Worm (Caenorhabditis elegans) whole organism, L4 larva: ENCODE results near the gene Y55F3C.17.
A peak's percentile ranks its signal among the peaks of the same experiment; 100 is the strongest.

Experiments
- D1046.2 ChIP-seq: fragments of 200-800 bp; sonication (Bioruptor generic); IDR thresholded peaks from 2 replicates; pipeline ENCODE4 v1.3.6; 2022; ENCODE audit warnings: missing genetic modification characterization, missing compliant biosample characterization
- F26F4.8 ChIP-seq: fragments of 200-800 bp; sonication (Bioruptor generic); conservative IDR thresholded peaks from 2 replicates; pipeline ENCODE4 v1.3.6; 2022; ENCODE audit warnings: missing genetic modification characterization, missing compliant biosample characterization
- F44E2.7 ChIP-seq: fragments of 200-800 bp; sonication (Bioruptor generic); IDR thresholded peaks from 2 replicates; pipeline ENCODE4 v2.1.2; 2022; ENCODE audit warnings: missing genetic modification characterization, missing compliant biosample characterization
- ZK546.5 ChIP-seq, 2 experiments: sonication (generic microtip); optimal IDR thresholded peaks; 2 replicates each; lab custom pipeline; 2017; ENCODE audit warnings: missing biosample characterization in 2 of 2, missing genetic modification characterization in 2 of 2
- aha-1 ChIP-seq: fragments of 150-350 bp; peaks from one replicate; lab custom pipeline; 2014; ENCODE audit warnings: missing biosample characterization, missing genetic modification characterization
- ama-1 ChIP-seq: fragments of 150-350 bp; optimal IDR thresholded peaks from 2 replicates; lab custom pipeline; 2014; ENCODE audit warnings: inconsistent platforms, mixed read lengths
- arid-1 ChIP-seq: fragments of 200-800 bp; sonication (Bioruptor generic); conservative IDR thresholded peaks from 2 replicates; pipeline ENCODE4 v1.3.6; 2022; ENCODE audit warnings: missing genetic modification reagents, missing genetic modification characterization, missing compliant biosample characterization
- ceh-20 ChIP-seq: fragments of 200-800 bp; sonication (Bioruptor generic); IDR thresholded peaks from 2 replicates; pipeline ENCODE4 v1.3.6; 2022; ENCODE audit warnings: missing genetic modification reagents, missing genetic modification characterization, missing compliant biosample characterization
- ceh-32 ChIP-seq: sonication (generic microtip); optimal IDR thresholded peaks from 2 replicates; lab custom pipeline; 2016; ENCODE audit warnings: mild to moderate bottlenecking, missing genetic modification characterization, missing compliant biosample characterization; ENCODE audit not compliant: poor library complexity
- ceh-62 ChIP-seq: sonication (generic microtip); optimal IDR thresholded peaks from 2 replicates; lab custom pipeline; 2017; ENCODE audit warnings: missing biosample characterization, missing genetic modification characterization
- cey-2 ChIP-seq: sonication (generic microtip); optimal IDR thresholded peaks from 3 replicates; lab custom pipeline; 2017; ENCODE audit warnings: missing genetic modification characterization, mild to moderate bottlenecking, missing compliant biosample characterization, antibody characterized with exemption, borderline replicate concordance; ENCODE audit not compliant: insufficient read depth
- ctbp-1 ChIP-seq: fragments of 200-800 bp; sonication (Bioruptor generic); IDR thresholded peaks from 2 replicates; pipeline ENCODE4 v1.3.6; 2022; ENCODE audit warnings: missing genetic modification reagents, missing genetic modification characterization, missing compliant biosample characterization
- daf-16 ChIP-seq, 3 experiments: sonication (generic microtip); optimal IDR thresholded peaks; 2 replicates each; lab custom pipeline; 2016 to 2017; ENCODE audit warnings: missing genetic modification characterization in 3 of 3, missing genetic modification reagents in 3 of 3, mild to moderate bottlenecking in 2 of 3, missing compliant biosample characterization in 2 of 3, missing biosample characterization in 1 of 3, moderate library complexity in 1 of 3
- daf-19 ChIP-seq: fragments of 200-800 bp; sonication (Bioruptor generic); conservative IDR thresholded peaks from 2 replicates; pipeline ENCODE4 v1.3.6; 2022; ENCODE audit warnings: missing genetic modification characterization, missing compliant biosample characterization
- dmd-8 ChIP-seq: fragments of 200-800 bp; sonication (Bioruptor generic); IDR thresholded peaks from 2 replicates; pipeline ENCODE4 v1.3.6; 2022; ENCODE audit warnings: missing genetic modification characterization, missing compliant biosample characterization
- dve-1 ChIP-seq: sonication (generic microtip); optimal IDR thresholded peaks from 2 replicates; lab custom pipeline; 2017; ENCODE audit warnings: antibody characterized with exemption, mild to moderate bottlenecking, missing genetic modification characterization, missing compliant biosample characterization; ENCODE audit not compliant: insufficient read depth
- egl-27 ChIP-seq: sonication (generic microtip); optimal IDR thresholded peaks from 3 replicates; lab custom pipeline; 2017; ENCODE audit warnings: missing biosample characterization, missing genetic modification reagents, missing genetic modification characterization
- fos-1 ChIP-seq: fragments of 150-350 bp; optimal IDR thresholded peaks from 2 replicates; lab custom pipeline; 2014; ENCODE audit warnings: missing biosample characterization, missing genetic modification characterization
- hif-1 ChIP-seq, 2 experiments: sonication (generic microtip); optimal IDR thresholded peaks; 2 replicates each; lab custom pipeline; 2016 to 2017; ENCODE audit warnings: missing compliant biosample characterization in 2 of 2, missing genetic modification characterization in 2 of 2, missing genetic modification reagents in 2 of 2, missing genotype in 2 of 2, mild to moderate bottlenecking in 1 of 2
- hlh-11 ChIP-seq: fragments of 200-800 bp; sonication (Bioruptor generic); optimal IDR thresholded peaks from 2 replicates; lab custom pipeline; 2018; ENCODE audit warnings: mild to moderate bottlenecking, missing genetic modification characterization, missing compliant biosample characterization
- hmg-1.1 ChIP-seq: fragments of 200-800 bp; sonication (Bioruptor generic); IDR thresholded peaks from 2 replicates; pipeline ENCODE4 v1.3.6; 2022; ENCODE audit warnings: missing genetic modification reagents, missing genetic modification characterization, missing compliant biosample characterization
- lin-1 ChIP-seq: fragments of 200-800 bp; sonication (Bioruptor generic); IDR thresholded peaks from 2 replicates; pipeline ENCODE4 v1.3.6; 2022; ENCODE audit warnings: missing genetic modification reagents, missing genetic modification characterization, missing compliant biosample characterization
- lin-13 ChIP-seq: fragments of 150-350 bp; optimal IDR thresholded peaks from 2 replicates; lab custom pipeline; 2014; ENCODE audit warnings: missing biosample characterization, missing genetic modification reagents, missing genetic modification characterization
- lin-15B ChIP-seq: fragments of 150-350 bp; sonication (generic microtip); optimal IDR thresholded peaks from 3 replicates; lab custom pipeline; 2014; ENCODE audit warnings: missing biosample characterization, missing genetic modification characterization
- lin-29 ChIP-seq: fragments of 200-800 bp; sonication (Bioruptor generic); IDR thresholded peaks from 2 replicates; pipeline ENCODE4 v1.3.6; 2022; ENCODE audit warnings: missing genetic modification reagents, missing genetic modification characterization, missing compliant biosample characterization
- lin-39 ChIP-seq: fragments of 150-350 bp; optimal IDR thresholded peaks from 2 replicates; lab custom pipeline; 2014; ENCODE audit warnings: missing biosample characterization, missing genetic modification reagents, missing genetic modification characterization
- lir-3 ChIP-seq: sonication (generic microtip); optimal IDR thresholded peaks from 2 replicates; lab custom pipeline; 2016; ENCODE audit warnings: mild to moderate bottlenecking, missing genetic modification characterization, missing compliant biosample characterization
- mdl-1 ChIP-seq, 2 experiments: fragments of 150-350 bp in 1 of 2; sonication (generic microtip) in 1 of 2; optimal IDR thresholded peaks; 2 replicates each; lab custom pipeline; 2014 to 2017; ENCODE audit warnings: missing biosample characterization in 2 of 2, missing genetic modification characterization in 2 of 2
- mdt-29 ChIP-seq: fragments of 200-800 bp; sonication (Bioruptor generic); IDR thresholded peaks from 2 replicates; pipeline ENCODE4 v1.3.6; 2022; ENCODE audit warnings: missing genetic modification reagents, missing genetic modification characterization, missing compliant biosample characterization
- mes-2 ChIP-seq: sonication (generic microtip); optimal IDR thresholded peaks from 2 replicates; lab custom pipeline; 2016; ENCODE audit warnings: missing genotype, mild to moderate bottlenecking, missing genetic modification characterization, missing compliant biosample characterization; ENCODE audit not compliant: poor library complexity, severe bottlenecking
- nhr-102 ChIP-seq: sonication (generic microtip); optimal IDR thresholded peaks from 2 replicates; lab custom pipeline; 2016; ENCODE audit warnings: mild to moderate bottlenecking, missing genetic modification characterization, moderate library complexity, missing compliant biosample characterization
- nhr-11 ChIP-seq: fragments of 150-350 bp; optimal IDR thresholded peaks from 2 replicates; lab custom pipeline; 2014; ENCODE audit warnings: missing biosample characterization, missing genetic modification characterization
- nhr-25 ChIP-seq: sonication (generic microtip); optimal IDR thresholded peaks from 2 replicates; lab custom pipeline; 2017; ENCODE audit warnings: missing genetic modification characterization, mild to moderate bottlenecking, missing compliant biosample characterization, antibody characterized with exemption, moderate library complexity, borderline replicate concordance; ENCODE audit not compliant: insufficient read depth
- nhr-28 ChIP-seq: fragments of 150-350 bp; optimal IDR thresholded peaks from 2 replicates; lab custom pipeline; 2014; ENCODE audit warnings: missing biosample characterization, missing genetic modification characterization
- nhr-48 ChIP-seq: sonication (generic microtip); optimal IDR thresholded peaks from 2 replicates; lab custom pipeline; 2016; ENCODE audit warnings: mild to moderate bottlenecking, missing genetic modification characterization, missing compliant biosample characterization
- nhr-6 ChIP-seq: fragments of 150-350 bp; optimal IDR thresholded peaks from 2 replicates; lab custom pipeline; 2014; ENCODE audit warnings: missing biosample characterization, missing genetic modification characterization
- nhr-76 ChIP-seq: fragments of 150-350 bp; optimal IDR thresholded peaks from 2 replicates; lab custom pipeline; 2014; ENCODE audit warnings: missing biosample characterization, missing genetic modification characterization
- nhr-77 ChIP-seq: fragments of 150-350 bp; optimal IDR thresholded peaks from 2 replicates; lab custom pipeline; 2014; ENCODE audit warnings: missing biosample characterization, missing genetic modification characterization
- pqm-1 ChIP-seq: sonication (generic microtip); optimal IDR thresholded peaks from 2 replicates; lab custom pipeline; 2017; ENCODE audit warnings: missing biosample characterization, missing genetic modification characterization
- set-16 ChIP-seq: fragments of 200-800 bp; sonication (Bioruptor generic); IDR thresholded peaks from 2 replicates; pipeline ENCODE4 v1.3.6; 2022; ENCODE audit warnings: missing genetic modification reagents, missing genetic modification characterization, missing compliant biosample characterization
- snpc-1.2 ChIP-seq: fragments of 200-800 bp; sonication (Bioruptor generic); IDR thresholded peaks from 2 replicates; pipeline ENCODE4 v1.3.6; 2022; ENCODE audit warnings: missing genetic modification reagents, missing genetic modification characterization, missing compliant biosample characterization
- tag-97 ChIP-seq: fragments of 200-800 bp; sonication (Bioruptor generic); IDR thresholded peaks from 2 replicates; pipeline ENCODE4 v1.3.6; 2022; ENCODE audit warnings: missing genetic modification characterization, missing compliant biosample characterization
- unc-39 ChIP-seq: sonication (generic microtip); optimal IDR thresholded peaks from 2 replicates; lab custom pipeline; 2017; ENCODE audit warnings: missing biosample characterization, missing genetic modification characterization
- unc-62 ChIP-seq, 3 experiments: fragments of 150-350 bp in 1 of 3; sonication (generic microtip); optimal IDR thresholded peaks in 2 of 3; peaks in 1 of 3; 1 replicate in 1 of 3; 2 replicates in 2 of 3; lab custom pipeline; 2014 to 2017; ENCODE audit warnings: missing biosample characterization in 3 of 3, missing genetic modification characterization in 3 of 3, missing genetic modification reagents in 3 of 3, missing genotype in 1 of 3
- zfp-2 ChIP-seq: sonication (generic microtip); optimal IDR thresholded peaks from 2 replicates; lab custom pipeline; 2016; ENCODE audit warnings: mild to moderate bottlenecking, missing genetic modification characterization, missing compliant biosample characterization
- zfp-3 ChIP-seq: fragments of 200-800 bp; sonication (Bioruptor generic); conservative IDR thresholded peaks from 2 replicates; pipeline ENCODE4 v1.3.6; 2022; ENCODE audit warnings: missing genetic modification reagents, missing genetic modification characterization, missing compliant biosample characterization
- zip-2 ChIP-seq: fragments of 150-350 bp; optimal IDR thresholded peaks from 2 replicates; lab custom pipeline; 2014; ENCODE audit warnings: missing biosample characterization, missing genetic modification characterization
- ztf-11 ChIP-seq: fragments of 150-350 bp; optimal IDR thresholded peaks from 2 replicates; lab custom pipeline; 2014; ENCODE audit warnings: missing biosample characterization, missing genetic modification characterization
- ztf-7 ChIP-seq: fragments of 150-350 bp; optimal IDR thresholded peaks from 2 replicates; lab custom pipeline; 2014; ENCODE audit warnings: missing biosample characterization, missing genetic modification characterization

The Y55F3C.17 gene

DNA sequence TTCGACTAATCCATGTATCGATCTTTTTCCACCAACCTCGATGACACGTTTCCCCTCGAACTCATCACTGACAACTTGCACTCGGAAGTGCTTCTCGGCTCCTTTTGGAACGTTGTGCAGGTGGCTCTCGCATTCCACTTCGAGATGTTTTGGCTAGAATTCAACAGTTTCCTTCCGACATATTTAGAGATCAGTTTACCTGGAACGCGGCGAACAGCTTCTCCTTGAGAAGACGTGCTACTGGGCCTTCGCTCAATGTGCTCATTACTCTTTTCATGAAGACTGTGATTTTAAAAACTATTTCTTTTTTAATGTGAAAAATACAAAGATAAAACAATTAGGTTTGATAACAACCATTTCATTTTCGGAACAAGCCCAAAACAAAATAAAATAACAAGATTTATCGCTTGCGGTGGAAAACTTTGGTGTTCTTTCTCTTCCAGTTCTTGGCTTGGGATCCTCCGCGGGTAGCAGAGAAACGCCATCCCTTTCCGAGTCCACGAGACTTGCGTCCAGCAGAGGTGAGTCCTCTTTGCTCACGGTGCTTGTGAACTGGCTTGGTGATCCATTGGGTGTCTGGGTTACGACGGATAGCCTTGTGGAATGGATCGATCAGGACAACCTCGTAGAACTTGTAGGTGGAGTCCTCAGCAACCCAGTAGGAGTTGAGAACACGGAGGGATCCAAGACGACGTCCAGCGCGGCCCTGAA, 44.9 kb downstream of the Y55F3C.17 start, which contains the start of gene K11H12.1 (continued):
- TF ChIP-seq dve-1 (tag; lab: Kevin White, UChicago) (no peak), ceh-32 (tag; lab: Kevin White, UChicago) (no peak), unc-62 (GFP tag; optimal IDR thresholded peaks at IDR 0.05 in 1 of 2; lab: Kevin White, UChicago) (no peak), unc-62 (tag; optimal IDR thresholded peaks at IDR 0.05; lab: Kevin White, UChicago) (no peak), daf-19 (GFP tag; lab: Robert Waterston, UW) (peak; percentile 76; the same call in 1 of the 2 replicates), nhr-28 (tag; lab: Kevin White, UChicago) (no peak), nhr-102 (tag; lab: Kevin White, UChicago) (no peak), lin-15B (no peak), hlh-11 (tag; lab: Kevin White, UChicago) (no peak), F26F4.8 (no peak), ZK546.5 (tag; optimal IDR thresholded peaks at IDR 0.05; lab: Kevin White, UChicago) (no peak), mdt-29 (GFP tag; lab: Robert Waterston, UW) (0 out of 2 replicates have a peak, but pooled peaks have one; percentile 18), D1046.2 (no peak), egl-27 (tag; lab: Kevin White, UChicago) (no peak), aha-1 (no peak), nhr-11 (no peak), cey-2 (tag; lab: Kevin White, UChicago) (no peak), ama-1 (lab: Kevin White, UChicago) (no peak), mes-2 (tag; lab: Kevin White, UChicago) (no peak), ztf-11 (tag; lab: Kevin White, UChicago) (no peak), lin-1 (GFP tag; lab: Robert Waterston, UW) (peak; percentile 36; the same call in 1 of the 2 replicates), ceh-20 (GFP tag; lab: Robert Waterston, UW) (no peak), zip-2 (tag; lab: Kevin White, UChicago) (no peak), daf-16 (GFP tag; optimal IDR thresholded peaks at IDR 0.05; lab: Kevin White, UChicago) (no peak), daf-16 (tag; optimal IDR thresholded peaks at IDR 0.05; lab: Kevin White, UChicago) (no peak), ctbp-1 (GFP tag; lab: Robert Waterston, UW) (no peak; the same call in 1 of the 2 replicates), lir-3 (tag; lab: Kevin White, UChicago) (no peak), unc-39 (tag; lab: Kevin White, UChicago) (no peak), hif-1 (tag; optimal IDR thresholded peaks at IDR 0.05; lab: Kevin White, UChicago) (no peak), lin-39 (no peak), dmd-8 (GFP tag; lab: Robert Waterston, UW) (peak; percentile 54; the same call in 1 of the 2 replicates), nhr-48 (tag; lab: Kevin White, UChicago) (no peak), ceh-62 (tag; lab: Kevin White, UChicago) (no peak), pqm-1 (tag; lab: Kevin White, UChicago) (no peak), nhr-25 (tag; lab: Kevin White, UChicago) (no peak), nhr-6 (tag; lab: Kevin White, UChicago) (no peak), zfp-2 (tag; lab: Kevin White, UChicago) (no peak), hmg-1.1 (no peak), ztf-7 (no peak), tag-97 (GFP tag; lab: Robert Waterston, UW) (no peak), mdl-1 (tag; optimal IDR thresholded peaks at IDR 0.05; lab: Kevin White, UChicago) (no peak), fos-1 (no peak), nhr-77 (tag; lab: Kevin White, UChicago) (no peak), zfp-3 (GFP tag; lab: Robert Waterston, UW) (no peak), nhr-76 (tag; lab: Kevin White, UChicago) (no peak), snpc-1.2 (GFP tag; lab: Robert Waterston, UW) (peak; percentile 72; the same call in 1 of the 2 replicates), lin-13 (GFP tag; lab: Kevin White, UChicago) (no peak), arid-1 (GFP tag; lab: Robert Waterston, UW) (no peak), F44E2.7 (no peak), set-16 (peak; percentile 34; the same call in 1 of the 2 replicates), lin-29 (no peak)
